Worm (Caenorhabditis elegans) whole organism, L4/young adult: ENCODE data around the gene W03F9.11.
A peak's percentile ranks its signal among the peaks of the same experiment; 100 is the strongest.

Experiments used
- W03F9.2 ChIP-seq: fragments of 150-350 bp; optimal IDR thresholded peaks from 2 replicates; lab custom pipeline; 2014; ENCODE audit warnings: missing biosample characterization, missing genetic modification characterization
- dao-5 ChIP-seq: sonication (generic microtip); optimal IDR thresholded peaks from 2 replicates; lab custom pipeline; 2016; ENCODE audit warnings: missing genotype, missing genetic modification characterization, moderate library complexity, missing compliant biosample characterization
- him-1 ChIP-seq: sonication (generic microtip); optimal IDR thresholded peaks from 2 replicates; lab custom pipeline; 2016; ENCODE audit warnings: missing genotype, missing genetic modification reagents, missing genetic modification characterization, missing compliant biosample characterization

DNA sequence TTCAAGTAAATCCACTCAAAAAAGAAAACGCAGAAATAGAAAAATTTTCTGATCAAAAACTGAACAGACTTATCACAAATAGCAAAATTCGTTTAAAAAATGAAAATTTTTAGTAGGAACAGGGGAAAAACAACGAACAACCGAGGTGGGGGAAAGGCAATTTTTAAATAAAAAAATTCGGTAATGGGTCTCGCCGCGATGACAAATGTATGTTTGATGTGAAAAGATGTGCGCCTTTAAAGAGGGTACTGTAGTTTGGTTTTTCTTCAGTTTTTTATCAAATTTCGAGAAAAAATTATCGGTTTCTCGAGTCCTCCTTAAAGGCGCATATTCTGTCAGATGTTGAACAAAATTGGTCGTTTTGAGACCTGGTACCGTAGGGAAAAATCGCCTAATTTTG is 17.2 kb downstream of the W03F9.11 start:
- TF ChIP-seq him-1 (tag; lab: Kevin White, UChicago) (no peak), dao-5 (no peak), W03F9.2 (tag; lab: Kevin White, UChicago) (peak; percentile 41)
